Worm (Caenorhabditis elegans): ENCODE data around the gene H12D21.6.

ce11 chrV:14899545-14899944 is 1.9 kb upstream of the H12D21.6 start, which contains the start of gene H12D21.10:
- no peak for TF ChIP-seq cnd-1 (tag; optimal IDR thresholded peaks at IDR 0.05)
- TF ChIP-seq unc-62 (GFP tag; optimal IDR thresholded peaks at IDR 0.05): no peak
